Worm (Caenorhabditis elegans) whole organism, late embryonic: Measurements from ENCODE around the gene C11E4.7.
A peak's percentile ranks its signal among the peaks of the same experiment; 100 is the strongest.

Source experiments
- C08G9.2 ChIP-seq: sonication (generic microtip); optimal IDR thresholded peaks from 2 replicates; lab custom pipeline; 2016; ENCODE audit warnings: mild to moderate bottlenecking, missing genetic modification characterization, moderate library complexity, missing compliant biosample characterization
- K02D7.2 ChIP-seq: sonication (generic microtip); optimal IDR thresholded peaks from 2 replicates; lab custom pipeline; 2017; ENCODE audit warnings: mild to moderate bottlenecking, missing genetic modification characterization, missing compliant biosample characterization
- K09A11.1 ChIP-seq: sonication (generic microtip); optimal IDR thresholded peaks from 2 replicates; lab custom pipeline; 2017; ENCODE audit warnings: antibody characterized with exemption, mild to moderate bottlenecking, missing genetic modification characterization, missing compliant biosample characterization; ENCODE audit not compliant: insufficient read depth
- T23F11.4 ChIP-seq: fragments of 200-800 bp; sonication (Bioruptor generic); optimal IDR thresholded peaks from 2 replicates; lab custom pipeline; 2018; ENCODE audit warnings: mild to moderate bottlenecking, missing genetic modification characterization, missing compliant biosample characterization
- Y22D7AL.16 ChIP-seq: sonication (generic microtip); optimal IDR thresholded peaks from 2 replicates; lab custom pipeline; 2016; ENCODE audit warnings: missing genetic modification characterization, missing compliant biosample characterization
- ahr-1 ChIP-seq: sonication (generic microtip); optimal IDR thresholded peaks from 2 replicates; lab custom pipeline; 2016; ENCODE audit warnings: missing genetic modification characterization, missing compliant biosample characterization
- ama-1 ChIP-seq: fragments of 150-350 bp; optimal IDR thresholded peaks from 2 replicates; lab custom pipeline; 2014
- ceh-18 ChIP-seq: sonication (generic microtip); optimal IDR thresholded peaks from 2 replicates; lab custom pipeline; 2016; ENCODE audit warnings: missing genetic modification characterization, missing compliant biosample characterization
- ceh-19 ChIP-seq: fragments of 200-800 bp; sonication (Bioruptor generic); optimal IDR thresholded peaks from 2 replicates; lab custom pipeline; 2018; ENCODE audit warnings: mild to moderate bottlenecking, missing genetic modification characterization, missing compliant biosample characterization
- ceh-2 ChIP-seq: sonication (generic microtip); optimal IDR thresholded peaks from 2 replicates; lab custom pipeline; 2016; ENCODE audit warnings: missing genotype, missing genetic modification characterization, missing compliant biosample characterization
- ceh-22 ChIP-seq: sonication (generic microtip); optimal IDR thresholded peaks from 2 replicates; lab custom pipeline; 2017; ENCODE audit warnings: missing biosample characterization, missing genetic modification characterization
- ceh-24 ChIP-seq: sonication (generic microtip); optimal IDR thresholded peaks from 2 replicates; lab custom pipeline; 2016; ENCODE audit warnings: mild to moderate bottlenecking, missing genetic modification characterization, missing compliant biosample characterization
- ceh-30 ChIP-seq: fragments of 150-350 bp; optimal IDR thresholded peaks from 2 replicates; lab custom pipeline; 2014; ENCODE audit warnings: missing biosample characterization, missing genetic modification characterization
- ceh-31 ChIP-seq: sonication (generic microtip); optimal IDR thresholded peaks from 2 replicates; lab custom pipeline; 2016; ENCODE audit warnings: missing genetic modification characterization, missing compliant biosample characterization
- ceh-34 ChIP-seq: sonication (generic microtip); optimal IDR thresholded peaks from 2 replicates; lab custom pipeline; 2016; ENCODE audit warnings: mild to moderate bottlenecking, missing genetic modification characterization, missing compliant biosample characterization
- ceh-48 ChIP-seq: sonication (generic microtip); optimal IDR thresholded peaks from 2 replicates; lab custom pipeline; 2016; ENCODE audit warnings: missing genetic modification characterization, inconsistent platforms, missing compliant biosample characterization
- che-1 ChIP-seq: sonication (generic microtip); optimal IDR thresholded peaks from 2 replicates; lab custom pipeline; 2016; ENCODE audit warnings: mild to moderate bottlenecking, missing genetic modification characterization, missing compliant biosample characterization
- dmd-4 ChIP-seq: sonication (generic microtip); optimal IDR thresholded peaks from 2 replicates; lab custom pipeline; 2016; ENCODE audit warnings: borderline replicate concordance, missing genetic modification characterization, missing compliant biosample characterization
- dve-1 ChIP-seq: sonication (generic microtip); optimal IDR thresholded peaks from 2 replicates; lab custom pipeline; 2017; ENCODE audit warnings: antibody characterized with exemption, mild to moderate bottlenecking, missing genetic modification characterization, missing compliant biosample characterization
- elt-2 ChIP-seq: sonication (generic microtip); optimal IDR thresholded peaks from 2 replicates; lab custom pipeline; 2016; ENCODE audit warnings: missing genetic modification reagents, missing genetic modification characterization, missing compliant biosample characterization
- ets-4 ChIP-seq: sonication (generic microtip); optimal IDR thresholded peaks from 2 replicates; lab custom pipeline; 2016; ENCODE audit warnings: missing genetic modification characterization, missing compliant biosample characterization
- eyg-1 ChIP-seq: sonication (generic microtip); optimal IDR thresholded peaks from 2 replicates; lab custom pipeline; 2016; ENCODE audit warnings: missing genotype, missing genetic modification characterization, missing compliant biosample characterization
- fax-1 ChIP-seq: sonication (generic microtip); optimal IDR thresholded peaks from 2 replicates; lab custom pipeline; 2016; ENCODE audit warnings: missing genotype, missing genetic modification characterization, missing compliant biosample characterization
- fkh-10 ChIP-seq: fragments of 150-350 bp; optimal IDR thresholded peaks from 2 replicates; lab custom pipeline; 2014; ENCODE audit warnings: missing biosample characterization, missing genetic modification reagents, missing genetic modification characterization
- fkh-6 ChIP-seq: sonication (generic microtip); optimal IDR thresholded peaks from 2 replicates; lab custom pipeline; 2016; ENCODE audit warnings: missing genetic modification characterization, missing compliant biosample characterization
- gmeb-2 ChIP-seq: sonication (generic microtip); optimal IDR thresholded peaks from 2 replicates; lab custom pipeline; 2016; ENCODE audit warnings: missing genetic modification characterization, inconsistent platforms, missing compliant biosample characterization
- hlh-15 ChIP-seq: sonication (generic microtip); optimal IDR thresholded peaks from 2 replicates; lab custom pipeline; 2016; ENCODE audit warnings: missing genetic modification characterization, missing compliant biosample characterization
- hlh-6 ChIP-seq: sonication (generic microtip); optimal IDR thresholded peaks from 2 replicates; lab custom pipeline; 2016; ENCODE audit warnings: missing genotype, missing genetic modification characterization, missing compliant biosample characterization
- lin-11 ChIP-seq: fragments of 200-800 bp; sonication (Bioruptor generic); optimal IDR thresholded peaks from 2 replicates; lab custom pipeline; 2018; ENCODE audit warnings: mild to moderate bottlenecking, missing genetic modification characterization, missing compliant biosample characterization
- madf-2 ChIP-seq: sonication (generic microtip); optimal IDR thresholded peaks from 2 replicates; lab custom pipeline; 2017; ENCODE audit warnings: missing genetic modification characterization, missing compliant biosample characterization
- mec-3 ChIP-seq: sonication (generic microtip); optimal IDR thresholded peaks from 2 replicates; lab custom pipeline; 2016; ENCODE audit warnings: borderline replicate concordance, missing genetic modification characterization, missing compliant biosample characterization
- nfya-1 ChIP-seq: sonication (generic microtip); optimal IDR thresholded peaks from 2 replicates; lab custom pipeline; 2017; ENCODE audit warnings: missing genetic modification characterization, mild to moderate bottlenecking, missing compliant biosample characterization, antibody characterized with exemption, moderate library complexity
- nhr-11 ChIP-seq: fragments of 150-350 bp; optimal IDR thresholded peaks from 2 replicates; lab custom pipeline; 2014; ENCODE audit warnings: missing biosample characterization, missing genetic modification characterization
- nhr-232 ChIP-seq: sonication (generic microtip); optimal IDR thresholded peaks from 2 replicates; lab custom pipeline; 2016; ENCODE audit warnings: missing genetic modification characterization, missing compliant biosample characterization
- npax-4 ChIP-seq: sonication (generic microtip); optimal IDR thresholded peaks from 2 replicates; lab custom pipeline; 2016; ENCODE audit warnings: missing genetic modification characterization, missing compliant biosample characterization
- odd-2 ChIP-seq: sonication (generic microtip); optimal IDR thresholded peaks from 2 replicates; lab custom pipeline; 2017; ENCODE audit warnings: antibody characterized with exemption, mild to moderate bottlenecking, missing genetic modification characterization, missing compliant biosample characterization
- pag-3 ChIP-seq: sonication (generic microtip); optimal IDR thresholded peaks from 2 replicates; lab custom pipeline; 2016; ENCODE audit warnings: missing compliant biosample characterization, missing genetic modification characterization, borderline replicate concordance
- pax-1 ChIP-seq: fragments of 150-350 bp; optimal IDR thresholded peaks from 2 replicates; lab custom pipeline; 2014; ENCODE audit warnings: missing biosample characterization, missing genetic modification characterization
- pha-4 ChIP-seq: fragments of 150-350 bp; optimal IDR thresholded peaks from 2 replicates; lab custom pipeline; 2018; ENCODE audit warnings: missing biosample characterization, missing genetic modification reagents, missing genetic modification characterization
- ref-2 ChIP-seq: sonication (generic microtip); optimal IDR thresholded peaks from 2 replicates; lab custom pipeline; 2016; ENCODE audit warnings: missing genetic modification characterization, missing compliant biosample characterization
- rnt-1 ChIP-seq: sonication (generic microtip); optimal IDR thresholded peaks from 2 replicates; lab custom pipeline; 2016; ENCODE audit warnings: missing genetic modification characterization, missing compliant biosample characterization
- sox-2 ChIP-seq: fragments of 200-800 bp; sonication (Bioruptor generic); IDR thresholded peaks from 2 replicates; pipeline ENCODE4 v1.3.6; 2022; ENCODE audit warnings: missing genetic modification reagents, missing genetic modification characterization, missing compliant biosample characterization
- syd-9 ChIP-seq: sonication (generic microtip); optimal IDR thresholded peaks from 2 replicates; lab custom pipeline; 2016; ENCODE audit warnings: mild to moderate bottlenecking, missing genetic modification characterization, moderate library complexity, missing compliant biosample characterization
- tbx-2 ChIP-seq: sonication (generic microtip); optimal IDR thresholded peaks from 2 replicates; lab custom pipeline; 2016; ENCODE audit warnings: missing genetic modification characterization, missing compliant biosample characterization
- ttx-3 ChIP-seq: sonication (generic microtip); optimal IDR thresholded peaks from 2 replicates; lab custom pipeline; 2016; ENCODE audit warnings: missing genetic modification reagents, missing genetic modification characterization, missing compliant biosample characterization
- unc-3 ChIP-seq, 2 experiments: fragments of 200-800 bp in 1 of 2; sonication (Bioruptor generic) in 1 of 2; sonication (generic microtip) in 1 of 2; conservative IDR thresholded peaks in 1 of 2; optimal IDR thresholded peaks in 1 of 2; 2 replicates each; pipeline versions ENCODE4 v1.3.6 to Lab custom; 2016 to 2022; ENCODE audit warnings: missing compliant biosample characterization in 2 of 2, missing genetic modification characterization in 2 of 2, missing genetic modification reagents in 1 of 2
- unc-42 ChIP-seq: sonication (generic microtip); optimal IDR thresholded peaks from 2 replicates; lab custom pipeline; 2016; ENCODE audit warnings: missing genotype, missing genetic modification characterization, missing compliant biosample characterization
- unc-55 ChIP-seq: sonication (generic microtip); optimal IDR thresholded peaks from 2 replicates; lab custom pipeline; 2017; ENCODE audit warnings: missing biosample characterization, missing genetic modification reagents, missing genetic modification characterization
- unc-86 ChIP-seq: sonication (generic microtip); optimal IDR thresholded peaks from 2 replicates; lab custom pipeline; 2016; ENCODE audit warnings: missing genetic modification characterization, missing compliant biosample characterization
- ztf-16 ChIP-seq: sonication (generic microtip); optimal IDR thresholded peaks from 2 replicates; lab custom pipeline; 2017; ENCODE audit warnings: missing genetic modification characterization, missing compliant biosample characterization

Gene C11E4.7

DNA sequence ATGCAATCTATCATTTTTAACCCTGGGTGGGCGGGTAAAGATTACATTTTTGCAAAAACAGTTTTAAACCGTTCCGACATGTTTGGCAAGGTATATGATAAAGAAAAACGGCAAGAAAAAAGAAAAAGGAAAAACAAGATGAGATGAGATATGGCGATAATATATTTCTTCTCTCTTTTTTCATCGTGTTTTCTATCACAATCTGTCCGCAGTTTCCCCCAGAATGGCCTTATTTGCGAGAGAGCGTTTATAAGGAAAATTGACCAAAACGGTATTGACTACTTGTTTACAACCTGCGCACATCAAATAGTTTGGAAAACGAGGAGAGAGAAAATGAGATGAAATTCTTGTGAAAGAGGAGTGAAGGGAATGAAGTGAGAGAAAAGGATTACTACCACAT is 50.4 kb downstream of the C11E4.7 start:
- TF ChIP-seq mec-3 (tag; lab: Kevin White, UChicago) (no peak), ceh-24 (no peak), Y22D7AL.16 (no peak), ahr-1 (tag; lab: Kevin White, UChicago) (no peak), pha-4 (tag; lab: Kevin White, UChicago) (no peak), ceh-34 (tag; lab: Kevin White, UChicago) (no peak), che-1 (tag; lab: Kevin White, UChicago) (no peak), ttx-3 (tag; lab: Kevin White, UChicago) (no peak), ceh-2 (tag; lab: Kevin White, UChicago) (no peak)
- TF ChIP-seq, all 69 proteins: peak for 0

DNA sequence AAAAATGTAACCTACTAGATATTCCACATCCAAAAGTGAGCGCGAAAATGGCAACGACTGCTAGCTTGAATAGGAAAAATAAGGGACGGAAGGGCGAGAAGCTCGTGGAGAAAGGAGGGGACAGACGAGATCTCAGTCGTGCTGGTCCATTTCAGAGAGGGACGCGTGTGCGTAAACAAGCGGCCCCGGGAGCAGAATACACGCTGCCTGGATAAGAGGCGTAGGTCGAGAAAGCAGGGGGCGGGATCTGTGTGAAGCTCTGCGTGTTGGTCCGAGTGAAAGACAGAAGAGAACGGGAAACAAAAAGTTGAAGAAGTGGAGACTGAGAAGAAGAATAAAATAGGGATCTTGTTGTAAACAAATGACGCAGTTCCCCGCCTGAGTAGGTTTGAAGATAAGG is 51.5 kb downstream of the C11E4.7 start, which contains the start of gene T14B1.1:
Gene T14B1.1, minus strand, starts transcription at position 170 of the 400 bp plus-strand sequence.
- peak; percentile 13 for TF ChIP-seq tbx-2 (tag; lab: Kevin White, UChicago)
- no peak for TF ChIP-seq elt-2 (tag; lab: Kevin White, UChicago)
- no peak for TF ChIP-seq pag-3
- TF ChIP-seq eyg-1 (tag; lab: Kevin White, UChicago) = no peak
- no peak for TF ChIP-seq pax-1
- TF ChIP-seq unc-3 (GFP tag; conservative IDR thresholded peaks at IDR 0.05; lab: Robert Waterston, UW) = no peak
- TF ChIP-seq unc-3 (tag; optimal IDR thresholded peaks at IDR 0.05; lab: Kevin White, UChicago) = no peak
- TF ChIP-seq ref-2 = peak; percentile 20
- peak; percentile 23 for TF ChIP-seq hlh-6 (tag; lab: Kevin White, UChicago)
- TF ChIP-seq ets-4 = no peak
- TF ChIP-seq gmeb-2 = no peak
- TF ChIP-seq madf-2 (tag; lab: Kevin White, UChicago) = no peak
- TF ChIP-seq T23F11.4 (GFP tag; lab: Kevin White, UChicago) = no peak
- TF ChIP-seq ceh-18 (tag; lab: Kevin White, UChicago) = no peak
- no peak for TF ChIP-seq fkh-10 (GFP tag; lab: Kevin White, UChicago)
- TF ChIP-seq ttx-3 (tag; lab: Kevin White, UChicago) = no peak
- TF ChIP-seq dmd-4 (tag; lab: Kevin White, UChicago) = no peak
- no peak for TF ChIP-seq lin-11 (tag; lab: Kevin White, UChicago)
- TF ChIP-seq che-1 (tag; lab: Kevin White, UChicago) = no peak
- peak; percentile 55 for TF ChIP-seq ceh-31 (tag; lab: Kevin White, UChicago)
- no peak for TF ChIP-seq nfya-1
- TF ChIP-seq ztf-16 (tag; lab: Kevin White, UChicago) = no peak
- peak; percentile 16 for TF ChIP-seq rnt-1 (tag; lab: Kevin White, UChicago)
- TF ChIP-seq npax-4 = no peak
- TF ChIP-seq K09A11.1 (tag; lab: Kevin White, UChicago) = no peak
- no peak for TF ChIP-seq unc-55
- no peak for TF ChIP-seq ceh-19
- TF ChIP-seq unc-42 (tag; lab: Kevin White, UChicago) = peak; percentile 17
- TF ChIP-seq sox-2 (GFP tag; lab: Robert Waterston, UW) = no peak
- TF ChIP-seq unc-86 = no peak
- TF ChIP-seq odd-2 (tag; lab: Kevin White, UChicago) = no peak
- TF ChIP-seq ama-1 (lab: Kevin White, UChicago) = no peak
- TF ChIP-seq dve-1 (tag; lab: Kevin White, UChicago) = no peak
- TF ChIP-seq ceh-48 (tag; lab: Kevin White, UChicago) = no peak
- TF ChIP-seq ceh-30 (tag; lab: Kevin White, UChicago) = no peak
- TF ChIP-seq ceh-34 (tag; lab: Kevin White, UChicago) = peak; percentile 4
- TF ChIP-seq ceh-24 = no peak
- no peak for TF ChIP-seq hlh-15
- peak; percentile 46 for TF ChIP-seq syd-9 (tag; lab: Kevin White, UChicago)
- TF ChIP-seq ceh-22 (tag; lab: Kevin White, UChicago) = no peak
- no peak for TF ChIP-seq fkh-6
- no peak for TF ChIP-seq mec-3 (tag; lab: Kevin White, UChicago)
- TF ChIP-seq C08G9.2 (tag; lab: Kevin White, UChicago) = no peak
- no peak for TF ChIP-seq fax-1 (tag; lab: Kevin White, UChicago)
- no peak for TF ChIP-seq K02D7.2 (tag; lab: Kevin White, UChicago)
- TF ChIP-seq nhr-11 = no peak
- no peak for TF ChIP-seq ceh-2 (tag; lab: Kevin White, UChicago)
- no peak for TF ChIP-seq Y22D7AL.16
- no peak for TF ChIP-seq nhr-232 (tag; lab: Kevin White, UChicago)
